Fruit fly (Drosophila melanogaster): ENCODE results near the gene Pbp95.

Gene Pbp95

DNA sequence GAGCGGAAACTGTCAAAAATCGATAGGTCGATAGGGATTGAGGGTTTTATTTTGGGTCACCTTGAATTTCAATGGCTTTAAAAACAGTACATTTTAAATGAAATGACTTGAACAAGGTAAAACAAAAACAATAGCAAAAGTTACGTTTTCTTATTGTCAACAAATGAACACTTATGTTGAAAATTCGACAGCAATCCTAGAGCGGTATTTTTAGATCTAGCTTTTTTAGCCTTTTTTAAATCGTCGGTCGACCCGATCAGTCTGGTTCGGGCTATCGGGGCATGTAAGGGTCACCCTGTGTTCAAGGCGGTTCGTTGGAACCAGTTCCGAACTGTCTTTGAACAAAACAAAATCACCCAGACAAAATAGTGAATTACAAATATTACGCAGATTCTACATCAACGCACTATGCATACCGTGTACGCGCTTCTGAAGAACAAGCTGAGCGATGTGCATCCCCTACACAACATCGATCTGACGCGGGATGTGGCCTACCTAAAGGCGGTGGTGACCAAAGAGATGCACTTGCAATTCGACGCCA lies 4.4 kb upstream of the Pbp95 start, which contains the start of the genes CG11052 and CG3223 (continued):
- no peak for TF ChIP-seq CG7928 (GFP tag; optimal IDR thresholded peaks at IDR 0.05)
- no peak for TF ChIP-seq ab (GFP tag; optimal IDR thresholded peaks at IDR 0.05)
- no peak for TF ChIP-seq CG31224 (GFP tag; IDR thresholded peaks at IDR 0.05)
- TF ChIP-seq pum (GFP tag; optimal IDR thresholded peaks at IDR 0.05): no peak
- TF ChIP-seq insv (GFP tag; optimal IDR thresholded peaks at IDR 0.05): no peak
- TF ChIP-seq CG4360 (GFP tag; IDR thresholded peaks at IDR 0.05): no peak
- TF ChIP-seq bbx (GFP tag; IDR thresholded peaks at IDR 0.05; ENCODE audit: partially characterized antibody): no peak; the same call in 1 of the 2 replicates
- TF ChIP-seq sima (GFP tag; optimal IDR thresholded peaks at IDR 0.05): no peak
- TF ChIP-seq gfzf (GFP tag; optimal IDR thresholded peaks at IDR 0.05): peak; percentile 49
- TF ChIP-seq CG15011 (GFP tag; optimal IDR thresholded peaks at IDR 0.05): no peak
- peak; percentile 69 for TF ChIP-seq CG9932 (GFP tag; IDR thresholded peaks at IDR 0.05)
- TF ChIP-seq p53 (GFP tag; optimal IDR thresholded peaks at IDR 0.05): no peak
- TF ChIP-seq MBD-R2 (GFP tag; IDR thresholded peaks at IDR 0.05): peak; percentile 81
- no peak for TF ChIP-seq TFAM (GFP tag; optimal IDR thresholded peaks at IDR 0.05)
- TF ChIP-seq Dp (GFP tag; optimal IDR thresholded peaks at IDR 0.05): peak; percentile 69
- no peak for TF ChIP-seq gce (GFP tag; IDR thresholded peaks at IDR 0.05)
- TF ChIP-seq MESR4 (GFP tag; optimal IDR thresholded peaks at IDR 0.05): peak; percentile 70
- TF ChIP-seq cad (GFP tag; optimal IDR thresholded peaks at IDR 0.05): peak; percentile 66
- TF ChIP-seq Adf1 (GFP tag; IDR thresholded peaks at IDR 0.05): no peak
- peak; percentile 16; the same call in 1 of the 2 replicates for TF ChIP-seq CG32532 (GFP tag; IDR thresholded peaks at IDR 0.05)
- TF ChIP-seq Oli (tag; optimal IDR thresholded peaks at IDR 0.05): no peak
- TF ChIP-seq CG3281 (GFP tag; optimal IDR thresholded peaks at IDR 0.05): no peak
- TF ChIP-seq CG17359 (tag; optimal IDR thresholded peaks at IDR 0.05): no peak
- TF ChIP-seq CG7745 (tag; optimal IDR thresholded peaks at IDR 0.05): no peak
- peak; percentile 32 for TF ChIP-seq grau (tag; optimal IDR thresholded peaks at IDR 0.05)
- TF ChIP-seq Xrp1 (GFP tag; IDR thresholded peaks at IDR 0.05): no peak
- TF ChIP-seq Jarid2 (GFP tag; optimal IDR thresholded peaks at IDR 0.05): no peak
- TF ChIP-seq CG30403 (GFP tag; optimal IDR thresholded peaks at IDR 0.05): peak; percentile 16
- TF ChIP-seq CG12659 (GFP tag; optimal IDR thresholded peaks at IDR 0.05): peak; percentile 64
- peak; percentile 70 for TF ChIP-seq CG4617 (GFP tag; optimal IDR thresholded peaks at IDR 0.05; ENCODE audit: borderline replicate concordance)
- TF ChIP-seq D19B (GFP tag; optimal IDR thresholded peaks at IDR 0.05): no peak
- no peak for TF ChIP-seq wek (GFP tag; optimal IDR thresholded peaks at IDR 0.05)
- no peak for TF ChIP-seq dmrt99B (tag; optimal IDR thresholded peaks at IDR 0.05)
- TF ChIP-seq Hsf (GFP tag; optimal IDR thresholded peaks at IDR 0.05): no peak
- no peak for TF ChIP-seq Rx (GFP tag; IDR thresholded peaks at IDR 0.05)
- no peak for TF ChIP-seq CG2875 (GFP tag; optimal IDR thresholded peaks at IDR 0.05)
- no peak for TF ChIP-seq CG3407 (GFP tag; optimal IDR thresholded peaks at IDR 0.05)
- TF ChIP-seq vnd (GFP tag; IDR thresholded peaks at IDR 0.05; ENCODE audit: partially characterized antibody): no peak
- TF ChIP-seq CG1529 (GFP tag; optimal IDR thresholded peaks at IDR 0.05): no peak
- no peak for TF ChIP-seq Neu2 (GFP tag; optimal IDR thresholded peaks at IDR 0.05; ENCODE audit: borderline replicate concordance)
- TF ChIP-seq Gsc (GFP tag; IDR thresholded peaks at IDR 0.05): no peak
- no peak for TF ChIP-seq CG8089 (GFP tag; optimal IDR thresholded peaks at IDR 0.05)
- TF ChIP-seq Poxn (GFP tag; IDR thresholded peaks at IDR 0.05): no peak
- TF ChIP-seq CG15479 (GFP tag; optimal IDR thresholded peaks at IDR 0.05): no peak
- peak; percentile 15 for TF ChIP-seq CG17385 (GFP tag; optimal IDR thresholded peaks at IDR 0.05)
- TF ChIP-seq ATbp (GFP tag; optimal IDR thresholded peaks at IDR 0.05): no peak
- no peak for TF ChIP-seq luna (GFP tag; optimal IDR thresholded peaks at IDR 0.05)
- no peak for TF ChIP-seq CG15073 (GFP tag; optimal IDR thresholded peaks at IDR 0.05)
- TF ChIP-seq dpn (GFP tag; optimal IDR thresholded peaks at IDR 0.05): peak in 1 of 2 experiments; percentile 21
- no peak for TF ChIP-seq fd96Cb (tag; optimal IDR thresholded peaks at IDR 0.05)
- no peak for TF ChIP-seq CG10147 (GFP tag; optimal IDR thresholded peaks at IDR 0.05)

Data from whole organism, embryonic.